Worm (Caenorhabditis elegans): ENCODE results near the gene Y75B7AL.2.

DNA sequence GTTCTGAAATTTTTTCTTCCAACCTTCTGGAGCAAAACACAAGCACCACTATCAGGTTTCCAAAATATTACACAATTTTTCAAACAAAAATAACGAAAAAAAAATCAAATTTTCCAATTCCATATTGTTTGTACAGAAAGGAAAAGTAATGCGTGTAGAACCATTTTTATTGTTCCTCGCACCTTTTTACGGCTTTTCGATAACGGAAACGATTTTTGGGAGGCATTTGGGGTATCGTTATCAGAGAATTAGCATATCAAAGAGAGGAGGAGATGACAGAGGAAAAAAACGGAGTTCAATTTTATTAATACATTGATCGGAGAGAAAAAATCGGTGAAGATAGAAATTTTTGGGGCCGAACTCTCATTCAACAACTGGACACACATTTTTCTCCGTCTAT lies 31.9 kb upstream of the Y75B7AL.2 start:
- TF ChIP-seq dpl-1 (GFP tag; optimal IDR thresholded peaks at IDR 0.05) (no peak), attf-6 (GFP tag; IDR thresholded peaks at IDR 0.05) (no peak), lin-35 (GFP tag; optimal IDR thresholded peaks at IDR 0.05) (no peak)

All from whole organism, young adult.